Fruit fly (Drosophila melanogaster) whole organism, pupa: ENCODE measurements around the gene Ack.

Source experiments
- EcR ChIP-seq: fragments of 200-800 bp; sonication (Bioruptor generic); optimal IDR thresholded peaks from 3 replicates; lab custom pipeline; 2019; ENCODE audit warnings: missing biosample characterization, missing genetic modification characterization, mild to moderate bottlenecking, moderate library complexity, missing genetic modification reagents
- Snoo ChIP-seq: fragments of 200-800 bp; sonication (Bioruptor generic); optimal IDR thresholded peaks from 3 replicates; lab custom pipeline; 2017; ENCODE audit warnings: missing biosample characterization, mild to moderate bottlenecking, missing genetic modification characterization, inconsistent platforms
- gl ChIP-seq: fragments of 200-800 bp; sonication (Bioruptor generic); optimal IDR thresholded peaks from 2 replicates; lab custom pipeline; 2018; ENCODE audit warnings: missing biosample characterization, mild to moderate bottlenecking, missing genetic modification characterization

dm6 chr3L:4073755-4074154, 34.2 kb upstream of the Ack start, which contains the start of gene Faa:
- TF ChIP-seq gl (no peak), Snoo (no peak), EcR (GFP tag; lab: Kevin White, UChicago) (no peak)
